Worm (Caenorhabditis elegans) whole organism, late embryonic: ENCODE results near the gene glb-29.

ENCODE experiments used
- elt-2 ChIP-seq: sonication (generic microtip); optimal IDR thresholded peaks from 2 replicates; lab custom pipeline; 2016; ENCODE audit warnings: missing genetic modification reagents, missing genetic modification characterization, missing compliant biosample characterization
- fkh-10 ChIP-seq: fragments of 150-350 bp; optimal IDR thresholded peaks from 2 replicates; lab custom pipeline; 2014; ENCODE audit warnings: missing biosample characterization, missing genetic modification reagents, missing genetic modification characterization
- lin-11 ChIP-seq: fragments of 200-800 bp; sonication (Bioruptor generic); optimal IDR thresholded peaks from 2 replicates; lab custom pipeline; 2018; ENCODE audit warnings: mild to moderate bottlenecking, missing genetic modification characterization, missing compliant biosample characterization
- nhr-11 ChIP-seq: fragments of 150-350 bp; optimal IDR thresholded peaks from 2 replicates; lab custom pipeline; 2014; ENCODE audit warnings: missing biosample characterization, missing genetic modification characterization
- unc-86 ChIP-seq: sonication (generic microtip); optimal IDR thresholded peaks from 2 replicates; lab custom pipeline; 2016; ENCODE audit warnings: missing genetic modification characterization, missing compliant biosample characterization

- TF ChIP-seq nhr-11 (tag; lab: Kevin White, UChicago): no peak
- TF ChIP-seq lin-11 (tag; lab: Kevin White, UChicago): no peak
- no peak for TF ChIP-seq unc-86 (tag; lab: Kevin White, UChicago)
- TF ChIP-seq elt-2 (tag; lab: Kevin White, UChicago): peak; percentile 12
- no peak for TF ChIP-seq fkh-10 (GFP tag; lab: Kevin White, UChicago)
Measured at ce11 chrII:12064680-12065135, 55.8 kb downstream of the glb-29 start, which contains the start of gene arrd-8.
